Worm (Caenorhabditis elegans) whole organism, L1 larva: Measurements from ENCODE around the gene C16C8.16.

Source experiments
- dpl-1 ChIP-seq, 3 experiments: fragments of 150-350 bp in 2 of 3; sonication (generic microtip) in 1 of 3; optimal IDR thresholded peaks; 2 replicates each; lab custom pipeline; 2014 to 2017; ENCODE audit warnings: missing biosample characterization in 3 of 3, missing genetic modification characterization in 3 of 3, missing genetic modification reagents in 3 of 3
- elt-3 ChIP-seq, 6 experiments: fragments of 150-350 bp in 1 of 6; sonication (generic microtip); optimal IDR thresholded peaks; 2 replicates each; lab custom pipeline; 2017 to 2018; ENCODE audit warnings: missing biosample characterization in 6 of 6, missing genetic modification characterization in 6 of 6, inconsistent platforms in 1 of 6
- fkh-10 ChIP-seq: sonication (generic microtip); optimal IDR thresholded peaks from 2 replicates; lab custom pipeline; 2017; ENCODE audit warnings: missing biosample characterization, missing genetic modification reagents, missing genetic modification characterization
- lin-14 ChIP-seq: fragments of 200-800 bp; sonication (Bioruptor generic); optimal IDR thresholded peaks from 2 replicates; lab custom pipeline; 2018; ENCODE audit warnings: mild to moderate bottlenecking, missing genetic modification characterization, moderate library complexity, missing compliant biosample characterization
- lin-15B ChIP-seq: fragments of 150-350 bp; sonication (generic microtip); optimal IDR thresholded peaks from 3 replicates; lab custom pipeline; 2014; ENCODE audit warnings: missing biosample characterization, missing genetic modification characterization
- lin-39 ChIP-seq: fragments of 150-350 bp; optimal IDR thresholded peaks from 2 replicates; lab custom pipeline; 2014; ENCODE audit warnings: missing biosample characterization, missing genetic modification reagents, missing genetic modification characterization
- nhr-237 ChIP-seq: fragments of 150-350 bp; optimal IDR thresholded peaks from 2 replicates; lab custom pipeline; 2014; ENCODE audit warnings: missing biosample characterization, missing genetic modification characterization
- nhr-76 ChIP-seq: sonication (generic microtip); optimal IDR thresholded peaks from 2 replicates; lab custom pipeline; 2017; ENCODE audit warnings: missing biosample characterization, missing genetic modification characterization
- nhr-90 ChIP-seq: sonication (generic microtip); optimal IDR thresholded peaks from 2 replicates; lab custom pipeline; 2016; ENCODE audit warnings: mild to moderate bottlenecking, missing genetic modification characterization, missing compliant biosample characterization; ENCODE audit not compliant: poor library complexity
- unc-130 ChIP-seq: fragments of 150-350 bp; optimal IDR thresholded peaks from 2 replicates; lab custom pipeline; 2017; ENCODE audit warnings: missing biosample characterization, missing genetic modification characterization, inconsistent platforms
- unc-30 ChIP-seq: sonication (generic microtip); optimal IDR thresholded peaks from 2 replicates; lab custom pipeline; 2017; ENCODE audit warnings: missing biosample characterization, missing genetic modification characterization
- zag-1 ChIP-seq: fragments of 150-350 bp; optimal IDR thresholded peaks from 2 replicates; lab custom pipeline; 2014; ENCODE audit warnings: missing biosample characterization, missing genetic modification characterization

- no peak for TF ChIP-seq unc-30 (tag; lab: Kevin White, UChicago)
- no peak for TF ChIP-seq zag-1 (tag; lab: Kevin White, UChicago)
- TF ChIP-seq nhr-237 (tag; lab: Kevin White, UChicago), result no peak
- no peak for TF ChIP-seq nhr-90 (tag; lab: Kevin White, UChicago)
- TF ChIP-seq lin-14 (GFP tag; lab: Kevin White, UChicago), result no peak
- no peak for TF ChIP-seq unc-130 (tag; lab: Kevin White, UChicago)
- TF ChIP-seq lin-39, result no peak
- no peak for TF ChIP-seq lin-15B (tag; lab: Kevin White, UChicago)
- TF ChIP-seq fkh-10 (GFP tag; lab: Kevin White, UChicago), result no peak
- TF ChIP-seq elt-3 (tag; optimal IDR thresholded peaks at IDR 0.05; lab: Kevin White, UChicago), result no peak
- TF ChIP-seq nhr-76, result no peak
- TF ChIP-seq dpl-1 (GFP tag; optimal IDR thresholded peaks at IDR 0.05; lab: Kevin White, UChicago), result no peak
These were observed 1.3 kb upstream of the C16C8.16 start, which contains the start of gene C16C8.4 for ce11 chrII:3444280-3444679.
